Worm (Caenorhabditis elegans) whole organism, young adult: ENCODE results near the gene C05A2.4.
A peak's percentile ranks its signal among the peaks of the same experiment; 100 is the strongest.

Experiments
- B0035.1 ChIP-seq: sonication (generic microtip); optimal IDR thresholded peaks from 2 replicates; lab custom pipeline; 2016; ENCODE audit warnings: missing genetic modification characterization, mild to moderate bottlenecking, missing compliant biosample characterization, missing genotype, missing genetic modification reagents
- B0261.1 ChIP-seq: sonication (generic microtip); optimal IDR thresholded peaks from 2 replicates; lab custom pipeline; 2016; ENCODE audit warnings: mild to moderate bottlenecking, missing genetic modification characterization, moderate library complexity, missing compliant biosample characterization
- C06A6.2 ChIP-seq: fragments of 200-800 bp; sonication (Bioruptor generic); conservative IDR thresholded peaks from 2 replicates; pipeline ENCODE4 v1.3.6; 2022; ENCODE audit warnings: missing genetic modification characterization, missing compliant biosample characterization
- F22D6.2 ChIP-seq: sonication (generic microtip); optimal IDR thresholded peaks from 2 replicates; lab custom pipeline; 2016; ENCODE audit warnings: mild to moderate bottlenecking, missing genetic modification characterization, missing compliant biosample characterization
- F33H1.4 ChIP-seq: fragments of 200-800 bp; sonication (Bioruptor generic); IDR thresholded peaks from 2 replicates; pipeline ENCODE4 v1.3.6; 2022; ENCODE audit warnings: missing genetic modification reagents, missing genetic modification characterization, missing compliant biosample characterization
- K11D2.4 ChIP-seq: fragments of 200-800 bp; sonication (Bioruptor generic); IDR thresholded peaks from 2 replicates; pipeline ENCODE4 v1.3.6; 2022; ENCODE audit warnings: missing genetic modification reagents, missing genetic modification characterization, missing compliant biosample characterization
- K12H6.12 ChIP-seq: fragments of 200-800 bp; sonication (Bioruptor generic); optimal IDR thresholded peaks from 2 replicates; lab custom pipeline; 2018; ENCODE audit warnings: mild to moderate bottlenecking, missing genetic modification characterization, missing compliant biosample characterization
- T07F8.4 ChIP-seq: sonication (generic microtip); optimal IDR thresholded peaks from 2 replicates; lab custom pipeline; 2016; ENCODE audit warnings: mild to moderate bottlenecking, missing genetic modification characterization, moderate library complexity, missing compliant biosample characterization
- Y67H2A.10 ChIP-seq: fragments of 200-800 bp; sonication (Bioruptor generic); conservative IDR thresholded peaks from 2 replicates; pipeline ENCODE4 v1.3.6; 2022; ENCODE audit warnings: missing genetic modification reagents, missing genetic modification characterization, missing compliant biosample characterization
- ZK185.1 ChIP-seq: sonication (generic microtip); optimal IDR thresholded peaks from 2 replicates; lab custom pipeline; 2016; ENCODE audit warnings: mild to moderate bottlenecking, missing genetic modification characterization, missing compliant biosample characterization; ENCODE audit not compliant: poor library complexity, severe bottlenecking
- ama-1 ChIP-seq, 3 experiments: fragments of 150-350 bp in 1 of 3; sonication (generic microtip) in 2 of 3; optimal IDR thresholded peaks; 2 replicates each; lab custom pipeline; 2014 to 2018; ENCODE audit warnings: missing biosample characterization in 2 of 3, missing genetic modification characterization in 2 of 3, missing genetic modification reagents in 2 of 3
- aptf-3 ChIP-seq: fragments of 200-800 bp; sonication (Bioruptor generic); IDR thresholded peaks from 2 replicates; pipeline ENCODE4 v1.3.6; 2022; ENCODE audit warnings: missing genetic modification characterization, missing compliant biosample characterization
- attf-3 ChIP-seq: fragments of 200-800 bp; sonication (Bioruptor generic); conservative IDR thresholded peaks from 2 replicates; pipeline ENCODE4 v1.3.6; 2022; ENCODE audit warnings: missing genetic modification reagents, missing genetic modification characterization, missing compliant biosample characterization
- attf-5 ChIP-seq: fragments of 200-800 bp; sonication (Bioruptor generic); optimal IDR thresholded peaks from 2 replicates; lab custom pipeline; 2018; ENCODE audit warnings: mild to moderate bottlenecking, missing genetic modification characterization, missing compliant biosample characterization
- attf-6 ChIP-seq: fragments of 200-800 bp; sonication (Bioruptor generic); IDR thresholded peaks from 2 replicates; pipeline ENCODE4 v1.3.6; 2022; ENCODE audit warnings: missing genetic modification reagents, missing genetic modification characterization, missing compliant biosample characterization
- bed-2 ChIP-seq: fragments of 200-800 bp; sonication (Bioruptor generic); IDR thresholded peaks from 2 replicates; pipeline ENCODE4 v1.3.6; 2022; ENCODE audit warnings: missing genetic modification reagents, missing genetic modification characterization, missing compliant biosample characterization
- ccch-3 ChIP-seq: fragments of 200-800 bp; sonication (Bioruptor generic); optimal IDR thresholded peaks from 2 replicates; lab custom pipeline; 2018; ENCODE audit warnings: mild to moderate bottlenecking, missing genetic modification characterization, missing compliant biosample characterization
- cebp-2 ChIP-seq: fragments of 200-800 bp; sonication (Bioruptor generic); IDR thresholded peaks from 2 replicates; pipeline ENCODE4 v1.3.6; 2022; ENCODE audit warnings: missing genetic modification characterization, missing compliant biosample characterization
- ceh-27 ChIP-seq: fragments of 200-800 bp; sonication (Bioruptor generic); optimal IDR thresholded peaks from 2 replicates; lab custom pipeline; 2018; ENCODE audit warnings: mild to moderate bottlenecking, missing genetic modification characterization, moderate library complexity, missing compliant biosample characterization
- egl-44 ChIP-seq: fragments of 200-800 bp; sonication (Bioruptor generic); IDR thresholded peaks from 2 replicates; pipeline ENCODE4 v1.3.6; 2022; ENCODE audit warnings: missing genetic modification reagents, missing genetic modification characterization, missing compliant biosample characterization
- egrh-3 ChIP-seq: fragments of 200-800 bp; sonication (Bioruptor generic); IDR thresholded peaks from 2 replicates; pipeline ENCODE4 v1.3.6; 2022; ENCODE audit warnings: missing genetic modification reagents, missing genetic modification characterization, missing compliant biosample characterization
- ekl-4 ChIP-seq: fragments of 200-800 bp; sonication (Bioruptor generic); IDR thresholded peaks from 2 replicates; pipeline ENCODE4 v1.3.6; 2022; ENCODE audit warnings: missing genetic modification reagents, missing genetic modification characterization, missing compliant biosample characterization
- gei-17 ChIP-seq: fragments of 200-800 bp; sonication (Bioruptor generic); optimal IDR thresholded peaks from 2 replicates; lab custom pipeline; 2018; ENCODE audit warnings: mild to moderate bottlenecking, missing genetic modification characterization, missing compliant biosample characterization
- him-1 ChIP-seq: sonication (generic microtip); optimal IDR thresholded peaks from 2 replicates; lab custom pipeline; 2016; ENCODE audit warnings: missing genotype, missing genetic modification reagents, missing genetic modification characterization, missing compliant biosample characterization
- hlh-12 ChIP-seq: sonication (generic microtip); optimal IDR thresholded peaks from 2 replicates; lab custom pipeline; 2016; ENCODE audit warnings: missing genetic modification characterization, missing compliant biosample characterization
- hlh-26 ChIP-seq: fragments of 200-800 bp; sonication (Bioruptor generic); conservative IDR thresholded peaks from 2 replicates; pipeline ENCODE4 v1.3.6; 2022; ENCODE audit warnings: missing genetic modification reagents, missing genetic modification characterization, missing compliant biosample characterization
- hmg-20 ChIP-seq: fragments of 200-800 bp; sonication (Bioruptor generic); IDR thresholded peaks from 2 replicates; pipeline ENCODE4 v1.3.6; 2022; ENCODE audit warnings: missing genetic modification reagents, missing genetic modification characterization, missing compliant biosample characterization
- hrde-1 ChIP-seq: sonication (generic microtip); optimal IDR thresholded peaks from 2 replicates; lab custom pipeline; 2016; ENCODE audit warnings: missing genetic modification characterization, mild to moderate bottlenecking, missing compliant biosample characterization, moderate library complexity, missing genotype, missing genetic modification reagents, borderline replicate concordance
- lin-40 ChIP-seq: sonication (generic microtip); optimal IDR thresholded peaks from 2 replicates; lab custom pipeline; 2016; ENCODE audit warnings: missing genetic modification characterization, mild to moderate bottlenecking, missing compliant biosample characterization, missing genotype, missing genetic modification reagents
- lin-54 ChIP-seq: fragments of 200-800 bp; sonication (Bioruptor generic); optimal IDR thresholded peaks from 2 replicates; lab custom pipeline; 2018; ENCODE audit warnings: mild to moderate bottlenecking, missing genetic modification characterization, missing compliant biosample characterization
- nfya-2 ChIP-seq: fragments of 200-800 bp; sonication (Bioruptor generic); IDR thresholded peaks from 2 replicates; pipeline ENCODE4 v1.3.6; 2022; ENCODE audit warnings: missing genetic modification reagents, missing genetic modification characterization, missing compliant biosample characterization
- pha-4 ChIP-seq: fragments of 150-350 bp; sonication (generic microtip); optimal IDR thresholded peaks from 2 replicates; lab custom pipeline; 2014; ENCODE audit warnings: missing biosample characterization, missing genetic modification reagents, missing genetic modification characterization
- rpc-1 ChIP-seq, 2 experiments: fragments of 150-350 bp in 1 of 2; sonication (generic microtip) in 1 of 2; optimal IDR thresholded peaks; 2 replicates each; lab custom pipeline; 2014 to 2018; ENCODE audit warnings: missing biosample characterization in 1 of 2, missing genetic modification characterization in 1 of 2, missing genetic modification reagents in 1 of 2, missing genotype in 1 of 2
- sea-2 ChIP-seq: fragments of 200-800 bp; sonication (Bioruptor generic); IDR thresholded peaks from 2 replicates; pipeline ENCODE4 v1.3.6; 2022; ENCODE audit warnings: missing genetic modification characterization, missing compliant biosample characterization
- snpc-3.4 ChIP-seq: sonication (generic microtip); optimal IDR thresholded peaks from 2 replicates; lab custom pipeline; 2017; ENCODE audit warnings: missing genetic modification characterization, mild to moderate bottlenecking, missing compliant biosample characterization, antibody characterized with exemption, moderate library complexity, missing genotype, missing genetic modification reagents
- somi-1 ChIP-seq: fragments of 200-800 bp; sonication (Bioruptor generic); optimal IDR thresholded peaks from 2 replicates; lab custom pipeline; 2018; ENCODE audit warnings: mild to moderate bottlenecking, missing genetic modification characterization, missing compliant biosample characterization
- zfh-2 ChIP-seq: fragments of 200-800 bp; sonication (Bioruptor generic); conservative IDR thresholded peaks from 2 replicates; pipeline ENCODE4 v1.3.6; 2022; ENCODE audit warnings: missing genetic modification reagents, missing genetic modification characterization, missing compliant biosample characterization
- ztf-18 ChIP-seq: sonication (generic microtip); optimal IDR thresholded peaks from 2 replicates; lab custom pipeline; 2016; ENCODE audit warnings: missing genotype, mild to moderate bottlenecking, missing genetic modification characterization, missing compliant biosample characterization
- ztf-22 ChIP-seq: fragments of 200-800 bp; sonication (Bioruptor generic); optimal IDR thresholded peaks from 2 replicates; lab custom pipeline; 2018; ENCODE audit warnings: mild to moderate bottlenecking, missing genetic modification characterization, moderate library complexity, missing compliant biosample characterization
- ztf-28 ChIP-seq: fragments of 200-800 bp; sonication (Bioruptor generic); IDR thresholded peaks from 2 replicates; pipeline ENCODE4 v1.3.6; 2022; ENCODE audit warnings: missing genetic modification reagents, missing genetic modification characterization, missing compliant biosample characterization
- ztf-6 ChIP-seq: fragments of 200-800 bp; sonication (Bioruptor generic); IDR thresholded peaks from 2 replicates; pipeline ENCODE4 v1.3.6; 2022; ENCODE audit warnings: missing genetic modification reagents, missing genetic modification characterization, missing compliant biosample characterization

The C05A2.4 gene

ce11 chrV:10670817-10671216 is 24.5 kb upstream of the C05A2.4 start:
- no peak for TF ChIP-seq him-1 (tag; lab: Kevin White, UChicago)
- no peak for TF ChIP-seq F33H1.4

- TF ChIP-seq ccch-3 (GFP tag; lab: Kevin White, UChicago) (no peak), snpc-3.4 (tag; lab: Kevin White, UChicago) (no peak), T07F8.4 (tag; lab: Kevin White, UChicago) (no peak), lin-54 (GFP tag; lab: Kevin White, UChicago) (no peak), cebp-2 (no peak), ekl-4 (GFP tag; lab: Robert Waterston, UW) (no peak), nfya-2 (GFP tag; lab: Robert Waterston, UW) (no peak), hmg-20 (GFP tag; lab: Robert Waterston, UW) (no peak), B0035.1 (tag; lab: Kevin White, UChicago) (no peak)
Observed at ce11 chrV:10671618-10672017, 23.7 kb upstream of the C05A2.4 start, which contains the start of gene ceh-22. Gene ceh-22 (plus strand): TSS chrV:10671918.

ce11 chrV:10672601-10673000 is 22.7 kb upstream of the C05A2.4 start:
- TF ChIP-seq C06A6.2 (GFP tag; lab: Robert Waterston, UW), result no peak
- no peak for TF ChIP-seq ztf-28 (GFP tag; lab: Robert Waterston, UW)
- TF ChIP-seq attf-6 (GFP tag; lab: Robert Waterston, UW), result no peak
- TF ChIP-seq ceh-27 (GFP tag; lab: Kevin White, UChicago), result peak; percentile 83
- TF ChIP-seq B0261.1 (tag; lab: Kevin White, UChicago), result no peak
- TF ChIP-seq somi-1, result no peak
- peak; percentile 69; the same call in 1 of the 2 replicates for TF ChIP-seq sea-2

ce11 chrV:10675978-10676377 is 19.3 kb upstream of the C05A2.4 start:
- TF ChIP-seq ceh-27 (GFP tag; lab: Kevin White, UChicago) (no peak), zfh-2 (no peak), ztf-22 (no peak), egl-44 (GFP tag; lab: Robert Waterston, UW) (no peak), lin-40 (tag; lab: Kevin White, UChicago) (no peak), attf-5 (no peak), pha-4 (tag; lab: Kevin White, UChicago) (no peak), ama-1 (optimal IDR thresholded peaks at IDR 0.05; lab: Kevin White, UChicago) (no peak), ama-1 (GFP tag; optimal IDR thresholded peaks at IDR 0.05; lab: Kevin White, UChicago) (no peak), hlh-26 (GFP tag; lab: Robert Waterston, UW) (no peak), ZK185.1 (no peak)

- TF ChIP-seq K12H6.12 (tag; lab: Kevin White, UChicago) (peak; percentile 35), Y67H2A.10 (GFP tag; lab: Robert Waterston, UW) (no peak), zfh-2 (0 out of 2 replicates have a peak, but pooled peaks have one; percentile 36), ceh-27 (GFP tag; lab: Kevin White, UChicago) (peak; percentile 8)
Observed at ce11 chrV:10677459-10677858, 17.8 kb upstream of the C05A2.4 start.

- TF ChIP-seq egrh-3 (GFP tag; lab: Robert Waterston, UW) (no peak), ztf-6 (GFP tag; lab: Robert Waterston, UW) (no peak), rpc-1 (optimal IDR thresholded peaks at IDR 0.05; lab: Kevin White, UChicago) (no peak), rpc-1 (tag; optimal IDR thresholded peaks at IDR 0.05; lab: Kevin White, UChicago) (no peak), K11D2.4 (no peak), ztf-18 (tag; lab: Kevin White, UChicago) (no peak), hrde-1 (no peak), gei-17 (GFP tag; lab: Kevin White, UChicago) (no peak), F22D6.2 (no peak), hlh-12 (tag; lab: Kevin White, UChicago) (no peak), ama-1 (optimal IDR thresholded peaks at IDR 0.05; lab: Kevin White, UChicago) (no peak), ama-1 (GFP tag; optimal IDR thresholded peaks at IDR 0.05; lab: Kevin White, UChicago) (no peak), attf-3 (no peak), aptf-3 (GFP tag; lab: Robert Waterston, UW) (no peak), bed-2 (GFP tag; lab: Robert Waterston, UW) (no peak)
Observed at ce11 chrV:10679080-10679479, 16.2 kb upstream of the C05A2.4 start.
